Fruit fly (Drosophila melanogaster) S2 (cell line): ENCODE results near the gene cv-c.

ENCODE experiments used
- CG8478 ChIP-seq: fragments of >200 bp; optimal IDR thresholded peaks from 2 replicates; lab custom pipeline; 2018
- CTCF ChIP-seq, 2 experiments: fragments of >200 bp; optimal IDR thresholded peaks; 2 replicates each; lab custom pipeline; 2018

cv-c gene

DNA sequence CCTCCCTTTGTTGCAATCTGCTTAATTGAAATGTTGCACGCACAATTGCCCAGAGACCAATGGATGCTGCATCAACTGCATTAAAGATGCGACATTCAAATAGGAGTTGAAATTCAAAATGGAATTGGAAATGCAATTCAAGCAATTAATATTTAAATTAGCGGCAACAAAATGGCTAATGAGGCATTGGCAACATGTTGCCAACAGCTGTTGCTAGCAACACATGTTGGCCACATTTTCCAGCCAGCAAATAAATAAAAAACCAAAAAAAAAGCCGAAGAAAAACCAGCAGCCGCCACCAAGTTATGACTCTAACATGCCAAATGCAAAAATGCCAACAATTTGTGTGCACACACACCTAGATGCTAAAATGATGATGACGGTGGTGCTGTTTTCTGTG lies 37.3 kb downstream of the cv-c start:
- TF ChIP-seq CTCF (optimal IDR thresholded peaks at IDR 0.05; lab: Kevin White, UChicago) (no peak), CG8478 (no peak)

DNA sequence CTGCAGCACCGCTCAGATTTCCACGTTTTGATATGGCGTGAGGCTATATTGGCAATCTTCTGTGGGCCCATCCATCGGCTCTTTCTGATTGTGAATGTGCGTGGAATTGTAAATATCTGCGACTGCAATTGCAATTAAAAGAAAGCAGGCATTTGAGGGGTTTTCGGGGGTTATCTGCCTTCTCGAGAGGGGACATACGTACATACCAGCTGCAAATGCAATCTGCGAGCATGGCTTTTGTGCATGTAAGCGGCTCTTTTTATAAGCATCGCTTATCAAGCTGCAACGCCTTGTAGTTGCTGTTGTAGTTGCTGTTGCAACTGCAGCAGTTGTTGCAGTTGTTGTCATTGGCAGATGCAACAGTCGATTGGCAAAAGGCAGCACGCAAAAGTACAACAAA lies 40.0 kb downstream of the cv-c start:
- TF ChIP-seq CG8478 = no peak
- TF ChIP-seq CTCF (optimal IDR thresholded peaks at IDR 0.05; lab: Kevin White, UChicago) = no peak

- no peak for TF ChIP-seq CG8478
- TF ChIP-seq CTCF (optimal IDR thresholded peaks at IDR 0.05; lab: Kevin White, UChicago) = no peak
Measured at dm6 chr3R:14438267-14438666, 43.2 kb downstream of the cv-c start.

DNA sequence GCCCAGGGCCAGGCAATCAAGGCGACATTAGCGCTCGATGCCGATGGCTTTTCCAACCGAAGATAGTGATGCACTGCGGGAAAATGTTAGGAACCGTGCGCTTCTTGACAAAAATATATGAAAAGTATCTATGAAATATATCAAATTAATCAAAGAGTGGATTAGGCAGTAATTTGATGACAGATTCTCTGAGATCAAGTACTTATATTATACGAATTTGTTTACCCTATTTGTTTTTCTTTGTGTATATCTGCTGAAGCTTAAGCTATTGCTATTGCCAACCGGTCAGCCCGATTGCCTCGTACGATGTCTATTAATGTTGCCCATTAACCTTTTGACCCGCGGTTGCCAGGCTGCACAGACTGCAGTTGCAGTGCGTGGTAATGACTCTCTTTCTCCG lies 45.1 kb downstream of the cv-c start:
- TF ChIP-seq CG8478 = no peak
- TF ChIP-seq CTCF (optimal IDR thresholded peaks at IDR 0.05; lab: Kevin White, UChicago) = no peak

DNA sequence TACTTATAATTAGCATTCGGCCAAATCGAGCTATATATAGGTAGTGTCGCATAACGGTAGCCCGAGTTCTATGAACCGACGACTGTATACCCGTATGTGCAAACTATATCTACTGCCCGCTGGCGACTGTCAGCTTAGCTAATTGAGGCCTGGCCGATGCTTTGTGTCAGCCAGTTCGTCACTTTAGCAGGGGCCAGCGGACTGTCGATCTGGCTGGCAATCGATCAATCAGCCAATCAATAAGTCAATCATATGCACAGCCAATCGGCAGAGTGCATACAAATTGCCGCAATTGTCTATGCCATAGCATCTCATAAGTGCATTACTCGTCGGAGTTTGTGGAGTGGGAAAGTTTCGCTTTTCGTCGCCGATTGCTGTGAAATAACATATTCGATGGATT lies 45.5 kb downstream of the cv-c start:
- TF ChIP-seq CTCF (optimal IDR thresholded peaks at IDR 0.05; lab: Kevin White, UChicago) = no peak
- TF ChIP-seq CG8478 = no peak

- TF ChIP-seq CG8478 (no peak), CTCF (optimal IDR thresholded peaks at IDR 0.05; lab: Kevin White, UChicago) (no peak)
Measured at dm6 chr3R:14431887-14432286, 49.6 kb downstream of the cv-c start.

dm6 chr3R:14430291-14430690 lies 51.2 kb downstream of the cv-c start:
- no peak for TF ChIP-seq CTCF (optimal IDR thresholded peaks at IDR 0.05; lab: Kevin White, UChicago)
- TF ChIP-seq CG8478 = no peak

DNA sequence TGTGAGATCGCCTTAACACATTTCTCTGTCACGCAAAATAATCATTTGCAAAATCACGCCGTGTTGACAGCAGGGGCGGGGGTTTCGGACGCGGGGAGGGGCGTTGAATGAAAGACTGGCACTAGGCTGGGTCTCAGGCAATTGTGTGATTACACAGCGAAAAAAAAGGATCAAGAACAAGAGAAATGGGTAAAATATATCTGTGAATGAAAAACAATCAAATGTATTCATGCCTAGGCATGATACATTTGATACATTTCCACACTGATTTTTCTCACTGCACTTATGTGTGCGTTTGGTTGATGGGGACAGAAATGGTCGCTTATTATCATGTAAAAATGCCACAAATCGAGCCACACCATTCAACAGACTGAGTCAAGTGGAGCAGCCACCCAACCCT lies 55.0 kb downstream of the cv-c start:
- TF ChIP-seq CTCF (optimal IDR thresholded peaks at IDR 0.05; lab: Kevin White, UChicago) = no peak
- no peak for TF ChIP-seq CG8478

- TF ChIP-seq CTCF (optimal IDR thresholded peaks at IDR 0.05; lab: Kevin White, UChicago) (no peak), CG8478 (no peak)
Measured at dm6 chr3R:14425483-14425882, 56.0 kb downstream of the cv-c start.

- TF ChIP-seq CTCF (optimal IDR thresholded peaks at IDR 0.05; lab: Kevin White, UChicago) = no peak
- no peak for TF ChIP-seq CG8478
Measured at dm6 chr3R:14424777-14425176, 56.7 kb downstream of the cv-c start.

DNA sequence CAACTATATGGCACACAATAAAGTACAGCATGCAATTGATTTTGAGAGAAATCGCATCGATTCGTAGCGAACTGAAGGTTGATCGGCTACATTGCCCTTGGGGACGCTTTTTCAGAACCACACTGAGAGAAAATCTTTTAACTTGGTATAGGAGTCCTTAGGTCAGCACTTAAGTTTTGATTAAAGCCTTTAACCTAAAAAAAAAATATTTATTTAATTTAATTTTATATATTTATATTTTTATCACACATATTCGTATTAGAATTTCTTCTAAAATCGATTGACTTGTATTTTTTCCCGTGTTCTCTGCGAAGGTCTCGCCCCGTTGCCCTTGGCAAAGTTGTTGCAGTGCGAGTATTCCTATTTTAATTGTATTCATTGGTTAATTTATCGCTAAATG lies 59.7 kb downstream of the cv-c start:
- TF ChIP-seq CG8478 (no peak), CTCF (optimal IDR thresholded peaks at IDR 0.05; lab: Kevin White, UChicago) (no peak)

dm6 chr3R:14419386-14420043 lies 62.0 kb downstream of the cv-c start:
- TF ChIP-seq CTCF (optimal IDR thresholded peaks at IDR 0.05; lab: Kevin White, UChicago) (no peak), CG8478 (no peak)

dm6 chr3R:14418293-14418692 lies 63.2 kb downstream of the cv-c start, which contains the start of gene natalisin:
TSS of gene natalisin (plus strand) at chr3R:14418593.
- TF ChIP-seq CTCF (optimal IDR thresholded peaks at IDR 0.05; lab: Kevin White, UChicago) (no peak), CG8478 (no peak)

DNA sequence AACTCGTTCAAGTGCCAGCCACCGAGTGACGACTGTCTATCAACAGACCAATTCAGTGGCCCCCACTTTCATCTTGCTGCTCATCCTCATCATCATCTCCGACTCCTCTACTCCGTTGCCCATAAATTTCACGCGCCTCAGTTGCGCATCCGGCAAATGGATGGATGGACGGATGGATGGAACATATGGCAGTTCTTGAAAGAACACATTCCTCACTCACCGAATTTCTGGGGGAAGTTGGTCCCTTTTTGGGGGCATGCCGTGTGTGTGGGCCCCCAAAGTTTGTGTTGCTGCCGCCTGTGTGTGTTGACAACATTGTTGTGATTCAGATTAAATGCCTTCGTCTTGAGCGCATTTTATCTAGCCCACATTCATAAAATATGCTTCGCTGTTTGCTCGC lies 65.8 kb downstream of the cv-c start:
- TF ChIP-seq CG8478 (no peak), CTCF (optimal IDR thresholded peaks at IDR 0.05; lab: Kevin White, UChicago) (no peak)

DNA sequence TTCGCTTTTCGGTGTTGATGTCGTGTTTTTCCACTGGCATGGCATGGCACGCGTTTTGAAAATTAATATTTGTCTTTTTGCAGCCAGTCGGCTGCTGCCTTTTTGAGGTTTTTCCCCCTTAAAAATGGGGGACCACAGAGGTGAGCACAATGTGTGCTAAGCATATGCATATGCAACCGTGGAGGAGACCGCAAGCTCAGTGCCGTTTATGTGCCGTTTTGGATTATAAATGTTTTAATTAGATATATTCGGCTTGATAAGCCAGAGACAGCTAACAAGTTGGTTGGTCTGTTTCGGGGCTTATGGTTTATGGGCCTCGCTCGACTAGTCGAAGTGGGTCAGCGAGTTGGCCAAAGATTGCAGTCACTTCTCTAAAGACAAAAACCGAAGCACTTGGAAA lies 66.6 kb downstream of the cv-c start:
- TF ChIP-seq CG8478 (no peak), CTCF (optimal IDR thresholded peaks at IDR 0.05; lab: Kevin White, UChicago) (no peak)

- no peak for TF ChIP-seq CTCF (optimal IDR thresholded peaks at IDR 0.05; lab: Kevin White, UChicago)
- TF ChIP-seq CG8478 = no peak
Measured at dm6 chr3R:14414318-14414717, 67.2 kb downstream of the cv-c start.

dm6 chr3R:14413406-14414043 lies 68.0 kb downstream of the cv-c start:
- TF ChIP-seq CG8478 = no peak
- no peak for TF ChIP-seq CTCF (optimal IDR thresholded peaks at IDR 0.05; lab: Kevin White, UChicago)
